Fruit fly (Drosophila melanogaster): ENCODE results near the gene Plp.

Gene Plp

dm6 chr3L:15076380-15076779, 18.1 kb downstream of the Plp start:
- TF ChIP-seq Pdp1 (GFP tag; optimal IDR thresholded peaks at IDR 0.05) (peak in 1 of 2 experiments; percentile 19), CG14441 (GFP tag; IDR thresholded peaks at IDR 0.05) (no peak)

- TF ChIP-seq sd (tag; optimal IDR thresholded peaks at IDR 0.05), result peak; percentile 97
- peak; percentile 30 for TF ChIP-seq sens (GFP tag)
- no peak for TF ChIP-seq Abd-B (GFP tag; optimal IDR thresholded peaks at IDR 0.05)
- no peak for TF ChIP-seq CG8290 (GFP tag; optimal IDR thresholded peaks at IDR 0.05)
- TF ChIP-seq CG8290 (tag; optimal IDR thresholded peaks at IDR 0.05), result no peak
- TF ChIP-seq CG15601 (tag; optimal IDR thresholded peaks at IDR 0.05), result peak; percentile 64
- TF ChIP-seq Rfx (GFP tag; IDR thresholded peaks at IDR 0.05), result no peak
- TF ChIP-seq esg (GFP tag; conservative IDR thresholded peaks at IDR 0.05), result no peak
- no peak for TF ChIP-seq Adf1 (GFP tag; IDR thresholded peaks at IDR 0.05)
- no peak for TF ChIP-seq CG11398 (GFP tag; optimal IDR thresholded peaks at IDR 0.05)
- no peak for TF ChIP-seq ase (GFP tag; IDR thresholded peaks at IDR 0.05)
- TF ChIP-seq nau (GFP tag; optimal IDR thresholded peaks at IDR 0.05), result peak; percentile 94
- TF ChIP-seq CG3726 (GFP tag; IDR thresholded peaks at IDR 0.05), result no peak
- peak; percentile 44 for TF ChIP-seq sug (tag; optimal IDR thresholded peaks at IDR 0.05)
- TF ChIP-seq Gsc (GFP tag; IDR thresholded peaks at IDR 0.05), result no peak
- peak; percentile 64 for TF ChIP-seq CG12769 (tag; optimal IDR thresholded peaks at IDR 0.05)
- TF ChIP-seq ttk (GFP tag; IDR thresholded peaks at IDR 0.05), result no peak
- peak; percentile 2 for TF ChIP-seq org-1 (GFP tag; optimal IDR thresholded peaks at IDR 0.05)
- TF ChIP-seq Antp (GFP tag; optimal IDR thresholded peaks at IDR 0.05), result no peak
- peak; percentile 88 for TF ChIP-seq abd-A (tag; optimal IDR thresholded peaks at IDR 0.05)
- no peak for TF ChIP-seq wor (GFP tag; IDR thresholded peaks at IDR 0.05)
- TF ChIP-seq CG34376 (GFP tag; optimal IDR thresholded peaks at IDR 0.05), result no peak
- peak; percentile 41 for TF ChIP-seq CG10543 (GFP tag; optimal IDR thresholded peaks at IDR 0.05)
- peak; percentile 83 for TF ChIP-seq kah (GFP tag; optimal IDR thresholded peaks at IDR 0.05)
- TF ChIP-seq CG5245 (GFP tag; optimal IDR thresholded peaks at IDR 0.05), result no peak
- TF ChIP-seq H15 (GFP tag; IDR thresholded peaks at IDR 0.05), result no peak
- TF ChIP-seq al (GFP tag; IDR thresholded peaks at IDR 0.05), result no peak
- TF ChIP-seq Sox102F (GFP tag; optimal IDR thresholded peaks at IDR 0.05), result no peak
- TF ChIP-seq CG12071 (GFP tag; optimal IDR thresholded peaks at IDR 0.05), result no peak
- no peak for TF ChIP-seq CG11560 (tag; IDR thresholded peaks at IDR 0.05)
- no peak for TF ChIP-seq CG8388 (GFP tag; optimal IDR thresholded peaks at IDR 0.05)
- peak; percentile 70 for TF ChIP-seq ftz-f1 (GFP tag; optimal IDR thresholded peaks at IDR 0.05)
- TF ChIP-seq CG8765 (GFP tag; IDR thresholded peaks at IDR 0.05), result no peak
- TF ChIP-seq zf30C (GFP tag; optimal IDR thresholded peaks at IDR 0.05), result no peak
- TF ChIP-seq chinmo (GFP tag; IDR thresholded peaks at IDR 0.05; ENCODE audit: partially characterized antibody), result 0 out of 4 replicates have a peak, but pooled peaks have one; percentile 57
These were observed 20.8 kb downstream of the Plp start for dm6 chr3L:15073680-15074079.

dm6 chr3L:15072149-15072548, 22.4 kb downstream of the Plp start:
- peak; percentile 5 for TF ChIP-seq Dp (GFP tag; optimal IDR thresholded peaks at IDR 0.05)
- TF ChIP-seq onecut (GFP tag; IDR thresholded peaks at IDR 0.05), result no peak
- TF ChIP-seq slp2 (GFP tag; optimal IDR thresholded peaks at IDR 0.05), result no peak
- TF ChIP-seq mld (GFP tag; IDR thresholded peaks at IDR 0.05; ENCODE audit: partially characterized antibody), result no peak
- TF ChIP-seq Mrtf (GFP tag; IDR thresholded peaks at IDR 0.05), result no peak
- TF ChIP-seq abd-A (tag; optimal IDR thresholded peaks at IDR 0.05), result no peak
- no peak for TF ChIP-seq rib (GFP tag; IDR thresholded peaks at IDR 0.05)
- TF ChIP-seq CG10959 (GFP tag; IDR thresholded peaks at IDR 0.05), result no peak
- TF ChIP-seq CG3163 (GFP tag; optimal IDR thresholded peaks at IDR 0.05), result peak; percentile 74
- peak; percentile 67 for TF ChIP-seq pita (GFP tag; optimal IDR thresholded peaks at IDR 0.05)
- no peak for TF ChIP-seq CG11085 (GFP tag; IDR thresholded peaks at IDR 0.05)
- TF ChIP-seq Lpt (GFP tag; optimal IDR thresholded peaks at IDR 0.05), result no peak
- TF ChIP-seq Chrac-16 (GFP tag; optimal IDR thresholded peaks at IDR 0.05), result no peak
- no peak for TF ChIP-seq CG1024 (GFP tag; IDR thresholded peaks at IDR 0.05)
- no peak for TF ChIP-seq CG18599 (GFP tag; optimal IDR thresholded peaks at IDR 0.05)
- TF ChIP-seq CG11695 (GFP tag; IDR thresholded peaks at IDR 0.05), result no peak

Data from whole organism, embryonic.